Worm (Caenorhabditis elegans): Measurements from ENCODE around the gene sdf-9.

- TF ChIP-seq unc-39 (tag; optimal IDR thresholded peaks at IDR 0.05) (no peak), lsy-2 (tag; optimal IDR thresholded peaks at IDR 0.05) (no peak), ztf-11 (tag; optimal IDR thresholded peaks at IDR 0.05) (no peak)
Observed at ce11 chrV:20824962-20825609, 27.1 kb downstream of the sdf-9 start, which contains the start of the genes gcy-22 and grl-14.
